Worm (Caenorhabditis elegans) whole organism, L3 larva: ENCODE measurements around the gene F54D5.3.
"Not testable (repeated sequence)": the region's sequence is repeated elsewhere in the genome, so short reads cannot be mapped to it uniquely, and the experiment has no call there.

Experiments
- R02D3.7 ChIP-seq: fragments of 150-350 bp; optimal IDR thresholded peaks from 2 replicates; lab custom pipeline; 2014; ENCODE audit warnings: missing biosample characterization, missing genetic modification characterization
- aly-2 ChIP-seq: fragments of 150-350 bp; optimal IDR thresholded peaks from 2 replicates; lab custom pipeline; 2014; ENCODE audit warnings: missing biosample characterization, missing genetic modification characterization
- ama-1 ChIP-seq: fragments of 150-350 bp; optimal IDR thresholded peaks from 2 replicates; lab custom pipeline; 2018
- ceh-16 ChIP-seq: sonication (generic microtip); optimal IDR thresholded peaks from 2 replicates; lab custom pipeline; 2017; ENCODE audit warnings: missing biosample characterization, missing genetic modification characterization
- ceh-28 ChIP-seq: fragments of 150-350 bp; optimal IDR thresholded peaks from 2 replicates; lab custom pipeline; 2014; ENCODE audit warnings: missing biosample characterization, missing genetic modification reagents, missing genetic modification characterization
- ceh-82 ChIP-seq: fragments of 150-350 bp; optimal IDR thresholded peaks from 2 replicates; lab custom pipeline; 2014; ENCODE audit warnings: missing biosample characterization, missing genetic modification characterization
- ceh-9 ChIP-seq: sonication (generic microtip); optimal IDR thresholded peaks from 2 replicates; lab custom pipeline; 2018; ENCODE audit warnings: missing biosample characterization, missing genetic modification characterization
- daf-12 ChIP-seq: fragments of 150-350 bp; optimal IDR thresholded peaks from 2 replicates; lab custom pipeline; 2014; ENCODE audit warnings: missing biosample characterization, missing genetic modification reagents, missing genetic modification characterization
- egl-27 ChIP-seq: sonication (generic microtip); optimal IDR thresholded peaks from 4 replicates; lab custom pipeline; 2017; ENCODE audit warnings: missing biosample characterization, missing genetic modification reagents, missing genetic modification characterization
- egl-5 ChIP-seq: fragments of 150-350 bp; optimal IDR thresholded peaks from 2 replicates; lab custom pipeline; 2017; ENCODE audit warnings: missing biosample characterization, missing genetic modification reagents, missing genetic modification characterization, inconsistent platforms
- elt-1 ChIP-seq: fragments of 150-350 bp; optimal IDR thresholded peaks from 2 replicates; lab custom pipeline; 2014; ENCODE audit warnings: missing biosample characterization, missing genetic modification characterization
- elt-3 ChIP-seq, 3 experiments: fragments of 150-350 bp in 1 of 3; sonication (generic microtip) in 2 of 3; optimal IDR thresholded peaks; 2 replicates in 2 of 3; 4 replicates in 1 of 3; lab custom pipeline; 2014 to 2017; ENCODE audit warnings: missing biosample characterization in 3 of 3, missing genetic modification characterization in 3 of 3
- eor-1 ChIP-seq, 2 experiments: fragments of 150-350 bp; optimal IDR thresholded peaks; 2 replicates each; lab custom pipeline; 2014 to 2018; ENCODE audit warnings: missing biosample characterization in 2 of 2, missing genetic modification characterization in 2 of 2
- fkh-10 ChIP-seq: sonication (generic microtip); optimal IDR thresholded peaks from 2 replicates; lab custom pipeline; 2017; ENCODE audit warnings: missing biosample characterization, missing genetic modification reagents, missing genetic modification characterization
- fkh-2 ChIP-seq: fragments of 150-350 bp; optimal IDR thresholded peaks from 2 replicates; lab custom pipeline; 2014; ENCODE audit warnings: missing biosample characterization, missing genetic modification reagents, missing genetic modification characterization
- fos-1 ChIP-seq: fragments of 150-350 bp; optimal IDR thresholded peaks from 2 replicates; lab custom pipeline; 2014; ENCODE audit warnings: missing biosample characterization, missing genetic modification characterization
- hmg-11 ChIP-seq: sonication (generic microtip); optimal IDR thresholded peaks from 2 replicates; lab custom pipeline; 2016; ENCODE audit warnings: missing genetic modification characterization, missing compliant biosample characterization
- jun-1 ChIP-seq: fragments of 150-350 bp; optimal IDR thresholded peaks from 2 replicates; lab custom pipeline; 2014; ENCODE audit warnings: missing biosample characterization, missing genetic modification reagents, missing genetic modification characterization
- lin-15B ChIP-seq: fragments of 150-350 bp; optimal IDR thresholded peaks from 2 replicates; lab custom pipeline; 2014; ENCODE audit warnings: missing biosample characterization, missing genetic modification characterization
- lin-39 ChIP-seq: fragments of 150-350 bp; optimal IDR thresholded peaks from 2 replicates; lab custom pipeline; 2018; ENCODE audit warnings: missing biosample characterization, missing genetic modification reagents, missing genetic modification characterization
- lsy-12 ChIP-seq: sonication (generic microtip); optimal IDR thresholded peaks from 2 replicates; lab custom pipeline; 2016; ENCODE audit warnings: mild to moderate bottlenecking, missing genetic modification characterization, missing compliant biosample characterization
- mdl-1 ChIP-seq: fragments of 150-350 bp; optimal IDR thresholded peaks from 2 replicates; lab custom pipeline; 2014; ENCODE audit warnings: missing biosample characterization, missing genetic modification characterization
- mml-1 ChIP-seq: fragments of 150-350 bp; sonication (generic microtip); optimal IDR thresholded peaks from 3 replicates; lab custom pipeline; 2014; ENCODE audit warnings: missing biosample characterization, missing genetic modification characterization
- nfya-1 ChIP-seq: sonication (generic microtip); optimal IDR thresholded peaks from 2 replicates; lab custom pipeline; 2017; ENCODE audit warnings: missing genetic modification characterization, mild to moderate bottlenecking, missing compliant biosample characterization, antibody characterized with exemption, moderate library complexity; ENCODE audit not compliant: insufficient read depth
- nhr-11 ChIP-seq: fragments of 150-350 bp; optimal IDR thresholded peaks from 2 replicates; lab custom pipeline; 2014; ENCODE audit warnings: missing biosample characterization, missing genetic modification characterization
- nhr-25 ChIP-seq: sonication (generic microtip); optimal IDR thresholded peaks from 2 replicates; lab custom pipeline; 2017; ENCODE audit warnings: missing biosample characterization, missing genetic modification characterization
- nhr-67 ChIP-seq: fragments of 150-350 bp; optimal IDR thresholded peaks from 2 replicates; lab custom pipeline; 2014; ENCODE audit warnings: missing biosample characterization, missing genetic modification characterization
- nhr-76 ChIP-seq: fragments of 150-350 bp; sonication (generic microtip); optimal IDR thresholded peaks from 5 replicates; lab custom pipeline; 2014; ENCODE audit warnings: missing biosample characterization, missing genetic modification characterization
- nhr-77 ChIP-seq: fragments of 150-350 bp; optimal IDR thresholded peaks from 2 replicates; lab custom pipeline; 2014; ENCODE audit warnings: missing biosample characterization, missing genetic modification characterization
- pha-4 ChIP-seq: fragments of 150-350 bp; optimal IDR thresholded peaks from 2 replicates; lab custom pipeline; 2014; ENCODE audit warnings: missing biosample characterization, missing genetic modification reagents, missing genetic modification characterization
- pqm-1 ChIP-seq: fragments of 150-350 bp; optimal IDR thresholded peaks from 2 replicates; lab custom pipeline; 2017; ENCODE audit warnings: missing biosample characterization, missing genetic modification characterization, inconsistent platforms
- sea-2 ChIP-seq: fragments of 150-350 bp; sonication (generic microtip); optimal IDR thresholded peaks from 4 replicates; lab custom pipeline; 2014; ENCODE audit warnings: missing biosample characterization, missing genetic modification reagents, missing genetic modification characterization
- snpc-4 ChIP-seq: fragments of 150-350 bp; optimal IDR thresholded peaks from 2 replicates; lab custom pipeline; 2014; ENCODE audit warnings: missing biosample characterization, missing genetic modification characterization
- tbx-2 ChIP-seq: sonication (generic microtip); optimal IDR thresholded peaks from 2 replicates; lab custom pipeline; 2016; ENCODE audit warnings: mild to moderate bottlenecking, missing genetic modification characterization, missing compliant biosample characterization
- unc-39 ChIP-seq: sonication (generic microtip); optimal IDR thresholded peaks from 4 replicates; lab custom pipeline; 2017; ENCODE audit warnings: missing biosample characterization, missing genetic modification characterization
- unc-62 ChIP-seq: fragments of 150-350 bp; sonication (generic microtip); optimal IDR thresholded peaks from 4 replicates; lab custom pipeline; 2014; ENCODE audit warnings: missing biosample characterization, missing genetic modification reagents, missing genetic modification characterization
- zag-1 ChIP-seq: fragments of 150-350 bp; optimal IDR thresholded peaks from 2 replicates; lab custom pipeline; 2014; ENCODE audit warnings: missing biosample characterization, missing genetic modification characterization
- ztf-11 ChIP-seq: fragments of 150-350 bp; optimal IDR thresholded peaks from 2 replicates; lab custom pipeline; 2014; ENCODE audit warnings: missing biosample characterization, missing genetic modification characterization
- ztf-4 ChIP-seq: fragments of 150-350 bp; optimal IDR thresholded peaks from 2 replicates; lab custom pipeline; 2014; ENCODE audit warnings: missing biosample characterization, missing genetic modification characterization

Gene F54D5.3

DNA sequence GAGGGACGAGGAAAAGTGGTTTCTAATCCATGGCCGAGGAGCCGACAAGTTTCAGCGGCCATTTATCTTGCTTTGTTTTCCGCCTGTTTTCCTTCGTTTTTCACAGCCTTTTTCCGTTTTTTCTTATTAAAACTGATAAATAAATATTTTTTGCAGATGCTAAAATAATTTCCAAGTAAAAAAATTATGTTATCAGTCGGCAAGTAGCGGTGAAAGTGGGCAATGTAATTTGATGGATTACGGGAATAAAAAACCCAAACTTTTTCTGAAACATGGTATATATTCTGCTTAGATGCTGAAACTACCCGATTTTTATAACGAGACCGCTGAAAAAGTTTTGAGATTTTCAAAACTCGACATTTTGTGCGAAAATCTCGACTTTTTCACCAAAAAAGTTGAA, 19.6 kb upstream of the F54D5.3 start, which contains the start of gene dhgd-1:
Gene dhgd-1 (minus strand): TSS at position 101 of the 400 bp plus-strand sequence.
- TF ChIP-seq nhr-11, nfya-1, fkh-2 (tag; lab: Kevin White, UChicago): not testable (repeated sequence)

DNA sequence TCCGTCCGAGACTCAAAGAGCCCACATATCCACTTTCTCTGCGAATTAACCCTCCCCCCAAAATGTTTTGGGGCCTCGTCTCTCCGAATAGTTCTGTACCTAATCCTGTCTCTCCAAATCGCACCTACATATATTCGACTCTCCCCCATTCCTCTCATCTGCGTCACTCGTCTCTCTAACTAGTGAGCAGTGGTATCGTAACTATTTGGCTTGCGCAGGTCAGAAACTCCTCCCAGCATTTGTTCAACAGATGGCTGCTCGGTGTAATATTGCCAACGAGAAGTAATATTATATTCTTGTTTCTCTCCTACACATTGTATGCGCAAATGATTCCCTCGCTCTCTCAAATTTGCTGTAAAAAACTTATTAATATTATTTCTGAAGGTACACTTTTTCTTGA, 16.0 kb upstream of the F54D5.3 start, which contains the start of gene F54D5.24:
Gene F54D5.24 (plus strand): TSS at position 316 of the 400 bp plus-strand sequence.
- TF ChIP-seq hmg-11 (tag; lab: Kevin White, UChicago) (no peak), pha-4 (tag; lab: Kevin White, UChicago) (peak; percentile 10), fkh-10 (GFP tag; lab: Kevin White, UChicago) (no peak)
- TF ChIP-seq, all 47 proteins: peak for 1

DNA sequence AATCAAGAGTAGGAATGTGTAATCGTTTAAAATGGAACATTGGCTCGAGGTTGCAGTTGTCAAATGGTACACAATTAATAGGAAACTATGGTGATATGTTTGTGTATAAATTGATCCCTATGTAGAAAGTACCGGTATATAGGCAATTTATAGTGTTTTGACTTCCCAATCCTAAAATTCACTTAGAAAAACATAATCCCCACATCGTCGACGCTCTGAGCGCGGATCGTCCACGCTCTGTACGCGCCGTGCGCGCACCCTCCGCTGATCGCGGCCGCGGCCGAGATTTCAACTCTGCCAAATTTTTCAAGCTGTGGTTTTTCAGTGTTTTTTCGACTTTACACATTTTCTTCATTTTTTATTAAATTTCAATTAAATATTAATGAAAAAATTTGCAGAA, 15.3 kb upstream of the F54D5.3 start, which contains the start of gene F54D5.17:
Gene F54D5.17 (plus strand): TSS at position 301 of the 400 bp plus-strand sequence.
- no peak for TF ChIP-seq nhr-77 (tag; lab: Kevin White, UChicago)
- TF ChIP-seq nhr-76: no peak
- no peak for TF ChIP-seq pha-4 (tag; lab: Kevin White, UChicago)
- TF ChIP-seq ceh-16 (tag; lab: Kevin White, UChicago): no peak
- no peak for TF ChIP-seq fos-1
- TF ChIP-seq lsy-12 (tag; lab: Kevin White, UChicago): no peak
- TF ChIP-seq ama-1 (lab: Kevin White, UChicago): no peak
- TF ChIP-seq nfya-1 (tag; lab: Kevin White, UChicago): no peak
- no peak for TF ChIP-seq ztf-11 (tag; lab: Kevin White, UChicago)
- TF ChIP-seq nhr-11 (tag; lab: Kevin White, UChicago): no peak
- no peak for TF ChIP-seq fkh-10 (GFP tag; lab: Kevin White, UChicago)
- no peak for TF ChIP-seq nhr-67
- TF ChIP-seq eor-1 (tag; optimal IDR thresholded peaks at IDR 0.05; lab: Kevin White, UChicago): no peak
- TF ChIP-seq lin-39 (tag; lab: Kevin White, UChicago): no peak
- no peak for TF ChIP-seq fkh-2 (tag; lab: Kevin White, UChicago)
- no peak for TF ChIP-seq ceh-82 (tag; lab: Kevin White, UChicago)
- TF ChIP-seq R02D3.7: no peak
- TF ChIP-seq ceh-9 (tag; lab: Kevin White, UChicago): no peak
- TF ChIP-seq egl-27 (tag; lab: Kevin White, UChicago): no peak

DNA sequence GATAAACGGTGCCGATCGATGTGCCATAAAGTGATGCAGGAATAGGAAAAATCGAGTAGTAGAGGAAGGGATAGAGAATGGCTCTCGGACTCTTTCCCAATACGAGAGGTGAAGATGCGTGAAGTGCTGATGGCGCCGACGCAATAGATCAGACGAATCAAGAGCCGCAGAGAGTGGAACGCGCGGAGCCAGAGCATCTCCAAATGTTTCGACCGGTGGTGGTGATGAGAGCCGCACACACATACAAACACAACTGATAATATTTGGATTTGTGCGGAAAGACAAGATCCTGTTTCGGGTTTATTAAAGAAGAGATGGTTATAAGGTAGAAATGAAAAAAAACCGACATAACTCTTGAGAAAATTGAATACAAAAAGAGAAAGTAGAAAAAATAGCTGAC, 7.5 kb upstream of the F54D5.3 start, which contains the start of gene F54D5.15:
Gene F54D5.15 (minus strand): TSS at position 101 of the 400 bp plus-strand sequence.
- TF ChIP-seq nhr-76: no peak
- TF ChIP-seq nhr-77 (tag; lab: Kevin White, UChicago): no peak
- TF ChIP-seq pqm-1: no peak
- no peak for TF ChIP-seq unc-39
- TF ChIP-seq ceh-16 (tag; lab: Kevin White, UChicago): no peak
- TF ChIP-seq nhr-11 (tag; lab: Kevin White, UChicago): no peak
- TF ChIP-seq elt-1: no peak
- TF ChIP-seq nhr-25 (tag; lab: Kevin White, UChicago): no peak
- no peak for TF ChIP-seq unc-62

- TF ChIP-seq unc-62 (no peak), daf-12 (tag; lab: Kevin White, UChicago) (no peak), R02D3.7 (no peak), elt-3 (tag; optimal IDR thresholded peaks at IDR 0.05; lab: Kevin White, UChicago) (no peak), lin-15B (peak; percentile 49), pqm-1 (no peak), mml-1 (tag; lab: Kevin White, UChicago) (no peak), ceh-82 (tag; lab: Kevin White, UChicago) (no peak)
These were observed 4.5 kb upstream of the F54D5.3 start, which contains the start of gene F54D5.5 for ce11 chrII:11566970-11567711. Gene F54D5.5, minus strand, starts transcription at chrII:11567020.

DNA sequence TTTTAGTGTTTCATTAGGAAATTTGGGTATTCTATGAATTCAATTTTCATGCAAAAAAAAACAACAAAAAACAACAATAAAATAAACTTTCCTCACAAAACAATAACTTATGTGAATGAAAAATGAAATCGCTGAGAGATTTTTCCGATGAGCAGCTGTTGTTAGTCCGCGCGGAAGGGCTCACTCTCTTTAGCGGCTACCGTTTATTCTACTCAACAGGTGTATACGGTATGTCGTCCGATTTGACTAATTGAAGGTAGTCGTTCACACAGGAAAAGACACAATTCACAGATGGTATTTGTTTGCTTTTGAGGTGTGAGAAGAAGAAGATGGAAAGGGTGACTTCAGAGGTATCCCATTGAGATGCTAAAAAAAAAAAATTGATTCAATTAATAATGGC, 2.9 kb upstream of the F54D5.3 start:
- TF ChIP-seq egl-5: no peak
- no peak for TF ChIP-seq lin-15B
- TF ChIP-seq sea-2: no peak
- no peak for TF ChIP-seq unc-62
- TF ChIP-seq ceh-28 (tag; lab: Kevin White, UChicago): no peak
- no peak for TF ChIP-seq nhr-67
- TF ChIP-seq zag-1 (tag; lab: Kevin White, UChicago): no peak
- no peak for TF ChIP-seq ceh-82 (tag; lab: Kevin White, UChicago)
- TF ChIP-seq mml-1 (tag; lab: Kevin White, UChicago): no peak
- no peak for TF ChIP-seq tbx-2 (tag; lab: Kevin White, UChicago)
- no peak for TF ChIP-seq ztf-4
- no peak for TF ChIP-seq snpc-4 (tag; lab: Kevin White, UChicago)
- no peak for TF ChIP-seq fkh-2 (tag; lab: Kevin White, UChicago)
- no peak for TF ChIP-seq mdl-1 (tag; lab: Kevin White, UChicago)
- no peak for TF ChIP-seq jun-1 (tag; lab: Kevin White, UChicago)
- no peak for TF ChIP-seq aly-2
- TF ChIP-seq lin-39 (tag; lab: Kevin White, UChicago): no peak
- TF ChIP-seq, all 47 proteins: peak for 0
